Comparison of ENCODE assay signal across 1 fruit fly cellular context in the genomic region with DNA sequence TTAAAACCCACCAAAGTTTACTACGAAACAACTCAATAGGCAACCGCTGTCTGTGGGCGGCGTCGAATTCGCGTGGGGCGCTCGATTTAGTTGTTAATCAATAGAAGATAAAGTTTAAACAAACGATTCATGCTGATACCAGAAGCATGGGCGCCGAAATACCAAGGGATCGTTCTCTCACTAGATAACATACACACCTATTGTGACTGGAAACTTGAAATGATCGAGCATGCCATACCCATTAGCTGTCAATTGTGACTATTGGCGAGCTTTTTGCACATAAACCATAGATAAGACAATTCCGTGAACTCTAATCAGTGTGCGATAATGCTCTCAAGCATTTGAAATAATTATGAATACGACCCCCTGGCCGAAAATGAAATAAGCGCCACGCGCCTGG.
TF ChIP-seq lines count a peak whose summit lies in the region.

No protein-coding gene starts in this region.

TF ChIP-seq in whole organism, embryonic, 481 proteins besides CTCF, POLR2A, EP300 and RAD21 (continued from another document):
- no peak for TF ChIP-seq CG17328 (GFP tag; IDR thresholded peaks at IDR 0.05; lab: Robert Waterston, UW)
- TF ChIP-seq org-1 (GFP tag; optimal IDR thresholded peaks at IDR 0.05; lab: Kevin White, UChicago): peak; percentile 65
- TF ChIP-seq Rx (GFP tag; IDR thresholded peaks at IDR 0.05; lab: Robert Waterston, UW): peak; percentile 33; the same call in 1 of the 2 replicates
- peak; percentile 64 for TF ChIP-seq chm (GFP tag; IDR thresholded peaks at IDR 0.05; lab: Robert Waterston, UW)
- TF ChIP-seq CG2889 (GFP tag; IDR thresholded peaks at IDR 0.05; lab: Robert Waterston, UW): no peak
- TF ChIP-seq crc (GFP tag; optimal IDR thresholded peaks at IDR 0.05; lab: Kevin White, UChicago): peak; percentile 24
- no peak for TF ChIP-seq fd102C (GFP tag; optimal IDR thresholded peaks at IDR 0.05; lab: Kevin White, UChicago)
- TF ChIP-seq CG12155 (GFP tag; optimal IDR thresholded peaks at IDR 0.05; lab: Kevin White, UChicago): peak; percentile 75
- TF ChIP-seq insv (GFP tag; optimal IDR thresholded peaks at IDR 0.05; lab: Kevin White, UChicago): no peak
- TF ChIP-seq CG42726 (GFP tag; IDR thresholded peaks at IDR 0.05; lab: Robert Waterston, UW; ENCODE audit: partially characterized antibody): no peak
- peak; percentile 89 for TF ChIP-seq exex (tag; optimal IDR thresholded peaks at IDR 0.05; lab: Kevin White, UChicago)
- peak; percentile 86 for TF ChIP-seq CG18599 (GFP tag; optimal IDR thresholded peaks at IDR 0.05; lab: Kevin White, UChicago)
- TF ChIP-seq br (optimal IDR thresholded peaks at IDR 0.05; lab: Kevin White, UChicago): no peak
- peak; percentile 56 for TF ChIP-seq ems (GFP tag; optimal IDR thresholded peaks at IDR 0.05; lab: Kevin White, UChicago)
- no peak for TF ChIP-seq cato (GFP tag; optimal IDR thresholded peaks at IDR 0.05; lab: Kevin White, UChicago; ENCODE audit: borderline replicate concordance)
- peak; percentile 64; the same call in 1 of the 2 replicates for TF ChIP-seq Nf-YA (GFP tag; IDR thresholded peaks at IDR 0.05; lab: Robert Waterston, UW)
- peak; percentile 66; the same call in 2 of the 3 replicates for TF ChIP-seq CG7357 (GFP tag; IDR thresholded peaks at IDR 0.05; lab: Robert Waterston, UW)
- peak; percentile 66 for TF ChIP-seq CG17568 (GFP tag; optimal IDR thresholded peaks at IDR 0.05; lab: Kevin White, UChicago)
- TF ChIP-seq CG1792 (GFP tag; optimal IDR thresholded peaks at IDR 0.05; lab: Kevin White, UChicago): peak; percentile 69
- peak; percentile 79 for TF ChIP-seq bcd (GFP tag; optimal IDR thresholded peaks at IDR 0.05; lab: Kevin White, UChicago)
- no peak for TF ChIP-seq CG7963 (GFP tag; IDR thresholded peaks at IDR 0.05; lab: Robert Waterston, UW; ENCODE audit: partially characterized antibody)
- TF ChIP-seq ATbp (GFP tag; optimal IDR thresholded peaks at IDR 0.05; lab: Kevin White, UChicago): peak; percentile 73
- TF ChIP-seq CG10321 (GFP tag; IDR thresholded peaks at IDR 0.05; lab: Robert Waterston, UW): no peak; the same call in 1 of the 2 replicates
- peak; percentile 66; the same call in 1 of the 2 replicates for TF ChIP-seq vvl (GFP tag; IDR thresholded peaks at IDR 0.05; lab: Robert Waterston, UW)
- TF ChIP-seq crol (GFP tag; IDR thresholded peaks at IDR 0.05; lab: Robert Waterston, UW): no peak
- no peak for TF ChIP-seq bbx (GFP tag; IDR thresholded peaks at IDR 0.05; lab: Robert Waterston, UW; ENCODE audit: partially characterized antibody)
- no peak for TF ChIP-seq mld (GFP tag; IDR thresholded peaks at IDR 0.05; lab: Robert Waterston, UW; ENCODE audit: partially characterized antibody)
- TF ChIP-seq CG4328 (GFP tag; optimal IDR thresholded peaks at IDR 0.05; lab: Kevin White, UChicago): peak; percentile 23
- TF ChIP-seq CG12744 (GFP tag; optimal IDR thresholded peaks at IDR 0.05; lab: Kevin White, UChicago): peak; percentile 70
- TF ChIP-seq CG9215 (GFP tag; IDR thresholded peaks at IDR 0.05; lab: Robert Waterston, UW): peak; percentile 72; the same call in 1 of the 2 replicates
- TF ChIP-seq Tbp (GFP tag; optimal IDR thresholded peaks at IDR 0.05; lab: Kevin White, UChicago): no peak
- TF ChIP-seq esg (GFP tag; conservative IDR thresholded peaks at IDR 0.05; lab: Robert Waterston, UW): peak; percentile 59; the same call in 1 of the 2 replicates
- peak; percentile 90 for TF ChIP-seq gro (GFP tag; optimal IDR thresholded peaks at IDR 0.05; lab: Kevin White, UChicago)
- TF ChIP-seq fd3F (GFP tag; optimal IDR thresholded peaks at IDR 0.05; lab: Kevin White, UChicago): peak; percentile 69
- peak; percentile 35 for TF ChIP-seq Oaz (GFP tag; IDR thresholded peaks at IDR 0.05; lab: Robert Waterston, UW)
- no peak for TF ChIP-seq B-H2 (GFP tag; optimal IDR thresholded peaks at IDR 0.05; lab: Kevin White, UChicago)
- TF ChIP-seq dm (GFP tag; optimal IDR thresholded peaks at IDR 0.05; lab: Kevin White, UChicago): peak; percentile 28
- TF ChIP-seq lab (GFP tag; optimal IDR thresholded peaks at IDR 0.05; lab: Kevin White, UChicago): peak; percentile 89
- no peak for TF ChIP-seq lbe (GFP tag; optimal IDR thresholded peaks at IDR 0.05; lab: Kevin White, UChicago)
- TF ChIP-seq ase (GFP tag; IDR thresholded peaks at IDR 0.05; lab: Robert Waterston, UW): peak; percentile 71; the same call in 2 of the 3 replicates
- peak; percentile 50 for TF ChIP-seq Sox100B (GFP tag; optimal IDR thresholded peaks at IDR 0.05; lab: Kevin White, UChicago)
- TF ChIP-seq zen2 (GFP tag; IDR thresholded peaks at IDR 0.05; lab: Robert Waterston, UW; ENCODE audit: partially characterized antibody): no peak
- peak; percentile 67 for TF ChIP-seq mam (GFP tag; optimal IDR thresholded peaks at IDR 0.05; lab: Kevin White, UChicago)
- peak; percentile 30; the same call in 1 of the 2 replicates for TF ChIP-seq onecut (GFP tag; IDR thresholded peaks at IDR 0.05; lab: Robert Waterston, UW)
- peak; percentile 8 for TF ChIP-seq Vsx1 (GFP tag; optimal IDR thresholded peaks at IDR 0.05; lab: Kevin White, UChicago)
- TF ChIP-seq ranshi (GFP tag; IDR thresholded peaks at IDR 0.05; lab: Robert Waterston, UW): peak; percentile 58; the same call in 1 of the 2 replicates
- peak; percentile 40 for TF ChIP-seq CG7928 (GFP tag; optimal IDR thresholded peaks at IDR 0.05; lab: Kevin White, UChicago)
- peak; percentile 33 for TF ChIP-seq CG9437 (GFP tag; optimal IDR thresholded peaks at IDR 0.05; lab: Kevin White, UChicago)
- no peak; the same call in 1 of the 2 replicates for TF ChIP-seq CG13287 (GFP tag; IDR thresholded peaks at IDR 0.05; lab: Robert Waterston, UW; ENCODE audit: partially characterized antibody)
- peak; percentile 58; the same call in 2 of the 3 replicates for TF ChIP-seq H15 (GFP tag; IDR thresholded peaks at IDR 0.05; lab: Robert Waterston, UW)
- TF ChIP-seq Hr39 (optimal IDR thresholded peaks at IDR 0.05; lab: Kevin White, UChicago): no peak
- peak; percentile 82 for TF ChIP-seq dmrt99B (tag; optimal IDR thresholded peaks at IDR 0.05; lab: Kevin White, UChicago)
- TF ChIP-seq ewg (GFP tag; optimal IDR thresholded peaks at IDR 0.05; lab: Kevin White, UChicago): peak; percentile 57
- peak; percentile 47 for TF ChIP-seq CG14050 (GFP tag; IDR thresholded peaks at IDR 0.05; lab: Robert Waterston, UW)
- no peak for TF ChIP-seq CG12104 (GFP tag; optimal IDR thresholded peaks at IDR 0.05; lab: Kevin White, UChicago)
- TF ChIP-seq gcm (GFP tag; optimal IDR thresholded peaks at IDR 0.05; lab: Kevin White, UChicago): peak; percentile 18
- peak; percentile 77 for TF ChIP-seq CG10209 (GFP tag; optimal IDR thresholded peaks at IDR 0.05; lab: Kevin White, UChicago)
- peak; percentile 13 for TF ChIP-seq CG1529 (GFP tag; optimal IDR thresholded peaks at IDR 0.05; lab: Kevin White, UChicago)
- peak; percentile 63 for TF ChIP-seq jing (GFP tag; optimal IDR thresholded peaks at IDR 0.05; lab: Kevin White, UChicago)
- TF ChIP-seq lola (GFP tag; optimal IDR thresholded peaks at IDR 0.05; lab: Kevin White, UChicago): no peak
- peak; percentile 48 for TF ChIP-seq pb (GFP tag; optimal IDR thresholded peaks at IDR 0.05; lab: Kevin White, UChicago)
- TF ChIP-seq CG11560 (tag; IDR thresholded peaks at IDR 0.05; lab: Robert Waterston, UW): peak; percentile 57; the same call in 1 of the 3 replicates
- peak; percentile 26 for TF ChIP-seq CG8089 (GFP tag; optimal IDR thresholded peaks at IDR 0.05; lab: Kevin White, UChicago)
- peak; percentile 33; the same call in 1 of the 2 replicates for TF ChIP-seq Taf1 (GFP tag; IDR thresholded peaks at IDR 0.05; lab: Robert Waterston, UW)
- TF ChIP-seq Scr (GFP tag; IDR thresholded peaks at IDR 0.05; lab: Robert Waterston, UW; ENCODE audit: partially characterized antibody): no peak
- TF ChIP-seq CG17186 (GFP tag; optimal IDR thresholded peaks at IDR 0.05; lab: Kevin White, UChicago): no peak
- peak; percentile 85 for TF ChIP-seq lilli (GFP tag; optimal IDR thresholded peaks at IDR 0.05; lab: Kevin White, UChicago)
- no peak for TF ChIP-seq CG4360 (GFP tag; IDR thresholded peaks at IDR 0.05; lab: Robert Waterston, UW)
- peak; percentile 78 to 85 for TF ChIP-seq dpn (GFP tag; optimal IDR thresholded peaks at IDR 0.05; lab: Kevin White, UChicago)
- peak; percentile 39 for TF ChIP-seq kah (GFP tag; optimal IDR thresholded peaks at IDR 0.05; lab: Kevin White, UChicago)
- peak; percentile 36 for TF ChIP-seq Sry-δ (GFP tag; optimal IDR thresholded peaks at IDR 0.05; lab: Kevin White, UChicago)
- no peak for TF ChIP-seq hkb (optimal IDR thresholded peaks at IDR 0.05; lab: Kevin White, UChicago)
- TF ChIP-seq hkb (GFP tag; IDR thresholded peaks at IDR 0.05; lab: Robert Waterston, UW): peak; percentile 73
- peak; percentile 34 for TF ChIP-seq sima (GFP tag; optimal IDR thresholded peaks at IDR 0.05; lab: Kevin White, UChicago)
- peak; percentile 74 for TF ChIP-seq sob (GFP tag; IDR thresholded peaks at IDR 0.05; lab: Robert Waterston, UW)
- no peak for TF ChIP-seq CG7271 (tag; optimal IDR thresholded peaks at IDR 0.05; lab: Kevin White, UChicago)
- TF ChIP-seq CG4404 (GFP tag; IDR thresholded peaks at IDR 0.05; lab: Robert Waterston, UW): peak; percentile 65
- TF ChIP-seq H2.0 (GFP tag; IDR thresholded peaks at IDR 0.05; lab: Robert Waterston, UW): peak; percentile 54; the same call in 1 of the 2 replicates
- TF ChIP-seq kni (GFP tag; optimal IDR thresholded peaks at IDR 0.05; lab: Kevin White, UChicago): no peak
- TF ChIP-seq Kr (GFP tag; optimal IDR thresholded peaks at IDR 0.05; lab: Kevin White, UChicago): no peak
- peak; percentile 64 for TF ChIP-seq Ssrp (tag; optimal IDR thresholded peaks at IDR 0.05; lab: Kevin White, UChicago)
- TF ChIP-seq CG2678 (tag; optimal IDR thresholded peaks at IDR 0.05; lab: Kevin White, UChicago): peak; percentile 86
- no peak for TF ChIP-seq Elba2 (GFP tag; optimal IDR thresholded peaks at IDR 0.05; lab: Kevin White, UChicago)
- peak; percentile 66 for TF ChIP-seq CG4854 (GFP tag; optimal IDR thresholded peaks at IDR 0.05; lab: Kevin White, UChicago)
- TF ChIP-seq CG3281 (GFP tag; optimal IDR thresholded peaks at IDR 0.05; lab: Kevin White, UChicago): peak; percentile 60
- TF ChIP-seq sens (GFP tag; lab: Kevin White, UChicago): peak; percentile 87
- peak; percentile 2 for TF ChIP-seq CG31388 (GFP tag; optimal IDR thresholded peaks at IDR 0.05; lab: Kevin White, UChicago)
- TF ChIP-seq Bdp1 (GFP tag; optimal IDR thresholded peaks at IDR 0.05; lab: Kevin White, UChicago): no peak
- TF ChIP-seq CG34422 (GFP tag; IDR thresholded peaks at IDR 0.05; lab: Robert Waterston, UW): peak; percentile 55; the same call in 1 of the 3 replicates
- TF ChIP-seq gt (GFP tag; IDR thresholded peaks at IDR 0.05; lab: Robert Waterston, UW): 0 out of 2 replicates have a peak, but pooled peaks have one; percentile 20
- TF ChIP-seq Hsf (GFP tag; optimal IDR thresholded peaks at IDR 0.05; lab: Kevin White, UChicago): peak; percentile 71
- no peak for TF ChIP-seq CG16813 (GFP tag; IDR thresholded peaks at IDR 0.05; lab: Robert Waterston, UW; ENCODE audit: partially characterized antibody)
- peak; percentile 35 for TF ChIP-seq Mes4 (GFP tag; optimal IDR thresholded peaks at IDR 0.05; lab: Kevin White, UChicago)
- TF ChIP-seq MBD-R2 (GFP tag; IDR thresholded peaks at IDR 0.05; lab: Robert Waterston, UW): peak; percentile 41; the same call in 1 of the 2 replicates
- peak; percentile 82 for TF ChIP-seq Xbp1 (GFP tag; optimal IDR thresholded peaks at IDR 0.05; lab: Kevin White, UChicago)
- peak; percentile 80 for TF ChIP-seq bab2 (GFP tag; optimal IDR thresholded peaks at IDR 0.05; lab: Kevin White, UChicago)
